Fruit fly (Drosophila melanogaster) whole organism, wandering third instar larva: ENCODE results near the gene Cox11.

ENCODE experiments used
- Abd-B ChIP-seq: fragments of >200 bp; optimal IDR thresholded peaks from 2 replicates; lab custom pipeline; 2017; ENCODE audit warnings: missing biosample characterization, missing genetic modification characterization
- CG32264 ChIP-seq: fragments of 200-800 bp; sonication (Bioruptor generic); optimal IDR thresholded peaks from 2 replicates; lab custom pipeline; 2016; ENCODE audit warnings: missing biosample characterization, missing genetic modification characterization
- CG9705 ChIP-seq: fragments of 200-800 bp; sonication (Bioruptor generic); optimal IDR thresholded peaks from 2 replicates; lab custom pipeline; 2018; ENCODE audit warnings: missing biosample characterization, mild to moderate bottlenecking, missing genetic modification characterization
- CrebA ChIP-seq: fragments of 200-800 bp; sonication (Bioruptor generic); optimal IDR thresholded peaks from 2 replicates; lab custom pipeline; 2016; ENCODE audit warnings: missing biosample characterization, mild to moderate bottlenecking, missing genetic modification characterization, borderline replicate concordance
- Dfd ChIP-seq: fragments of >200 bp; optimal IDR thresholded peaks from 2 replicates; lab custom pipeline; 2017; ENCODE audit warnings: missing biosample characterization, missing genetic modification characterization
- Dif ChIP-seq: fragments of 200-275, 200-300 bp; sonication (Bioruptor generic); optimal IDR thresholded peaks from 2 replicates; lab custom pipeline; 2018; ENCODE audit warnings: missing biosample characterization, missing genetic modification characterization; ENCODE audit not compliant: partially characterized antibody
- GATAd ChIP-seq: sonication (Bioruptor generic); optimal IDR thresholded peaks from 2 replicates; lab custom pipeline; 2016; ENCODE audit warnings: missing biosample characterization, missing genetic modification characterization
- HLH106 ChIP-seq: fragments of 200-800 bp; optimal IDR thresholded peaks from 3 replicates; lab custom pipeline; 2019; ENCODE audit warnings: missing biosample characterization, mild to moderate bottlenecking, missing genetic modification characterization, moderate library complexity
- Hnf4 ChIP-seq: fragments of 200-800 bp; sonication (Bioruptor generic); optimal IDR thresholded peaks from 2 replicates; lab custom pipeline; 2016; ENCODE audit warnings: missing biosample characterization, mild to moderate bottlenecking, missing genetic modification characterization
- Hr83 ChIP-seq: fragments of 200-300 bp; sonication (Bioruptor generic); optimal IDR thresholded peaks from 2 replicates; lab custom pipeline; 2016; ENCODE audit warnings: missing biosample characterization, mild to moderate bottlenecking, missing genetic modification characterization, moderate library complexity; ENCODE audit not compliant: poor library complexity, severe bottlenecking
- Jra ChIP-seq: sonication (Bioruptor generic); optimal IDR thresholded peaks from 2 replicates; lab custom pipeline; 2016; ENCODE audit warnings: missing biosample characterization, missing genetic modification characterization
- Myc ChIP-seq: fragments of >200 bp; optimal IDR thresholded peaks from 2 replicates; lab custom pipeline; 2017
- OdsH ChIP-seq: fragments of 200-800 bp; sonication (Bioruptor generic); optimal IDR thresholded peaks from 2 replicates; lab custom pipeline; 2016; ENCODE audit warnings: missing biosample characterization, mild to moderate bottlenecking, missing genetic modification characterization
- Rel ChIP-seq, 2 experiments: fragments of 200-800 bp; sonication (Bioruptor generic) in 1 of 2; optimal IDR thresholded peaks; 2 replicates in 1 of 2; 3 replicates in 1 of 2; lab custom pipeline; 2016 to 2019; ENCODE audit warnings: mild to moderate bottlenecking in 2 of 2, missing biosample characterization in 2 of 2, missing genetic modification characterization in 2 of 2, moderate library complexity in 1 of 2
- Sp1 ChIP-seq: fragments of 200-800 bp; sonication (Bioruptor generic); optimal IDR thresholded peaks from 3 replicates; lab custom pipeline; 2019; ENCODE audit warnings: missing biosample characterization, mild to moderate bottlenecking, missing genetic modification characterization, moderate library complexity
- Vsx2 ChIP-seq: fragments of 200-300, 225-300 bp; sonication (Bioruptor generic); optimal IDR thresholded peaks from 2 replicates; lab custom pipeline; 2018; ENCODE audit warnings: missing biosample characterization, missing genetic modification characterization; ENCODE audit not compliant: partially characterized antibody
- br ChIP-seq: fragments of 200-800 bp; sonication (Bioruptor generic); optimal IDR thresholded peaks from 2 replicates; lab custom pipeline; 2016; ENCODE audit warnings: missing biosample characterization, missing genetic modification characterization
- brk ChIP-seq: fragments of 200-800 bp; sonication (Bioruptor generic); optimal IDR thresholded peaks from 2 replicates; lab custom pipeline; 2016; ENCODE audit warnings: missing biosample characterization, mild to moderate bottlenecking, missing genetic modification characterization
- dl ChIP-seq, 2 experiments: fragments of 175-275, 200-275 bp in 1 of 2; fragments of 200-275 bp in 1 of 2; sonication (Bioruptor generic); optimal IDR thresholded peaks; lab custom pipeline; 2018; ENCODE audit warnings: mild to moderate bottlenecking in 2 of 2, missing biosample characterization in 2 of 2, missing genetic modification characterization in 2 of 2, moderate library complexity in 2 of 2; ENCODE audit not compliant: partially characterized antibody in 2 of 2, insufficient read depth in 1 of 2
- dmrt93B ChIP-seq: fragments of 200-800 bp; sonication (Bioruptor generic); optimal IDR thresholded peaks from 2 replicates; lab custom pipeline; 2018; ENCODE audit warnings: missing biosample characterization, mild to moderate bottlenecking, missing genetic modification characterization
- dsf ChIP-seq: sonication (Bioruptor generic); optimal IDR thresholded peaks from 2 replicates; lab custom pipeline; 2016; ENCODE audit warnings: missing biosample characterization, missing genetic modification characterization, borderline replicate concordance
- ey ChIP-seq: fragments of 200-800 bp; sonication (Bioruptor generic); optimal IDR thresholded peaks from 2 replicates; lab custom pipeline; 2016; ENCODE audit warnings: missing biosample characterization, missing genetic modification characterization
- foxo ChIP-seq, 2 experiments: fragments of 200-800 bp; sonication (Bioruptor generic); optimal IDR thresholded peaks; 2 replicates in 1 of 2; 3 replicates in 1 of 2; lab custom pipeline; 2016 to 2017; ENCODE audit warnings: missing biosample characterization in 2 of 2, missing genetic modification characterization in 2 of 2
- fru ChIP-seq: fragments of 200-800 bp; sonication (Bioruptor generic); optimal IDR thresholded peaks from 3 replicates; lab custom pipeline; 2016; ENCODE audit warnings: missing biosample characterization, mild to moderate bottlenecking, missing genetic modification characterization
- h ChIP-seq: fragments of 200-800 bp; sonication (Bioruptor generic); optimal IDR thresholded peaks from 3 replicates; lab custom pipeline; 2016; ENCODE audit warnings: missing biosample characterization, mild to moderate bottlenecking, missing genetic modification characterization
- jim ChIP-seq: fragments of 175-275, 200-325 bp; sonication (Bioruptor generic); optimal IDR thresholded peaks from 2 replicates; lab custom pipeline; 2016; ENCODE audit warnings: missing biosample characterization, mild to moderate bottlenecking, missing genetic modification characterization
- pan ChIP-seq: fragments of >200 bp; optimal IDR thresholded peaks from 2 replicates; lab custom pipeline; 2017
- psq ChIP-seq: fragments of 200-800 bp; sonication (Bioruptor generic); optimal IDR thresholded peaks from 3 replicates; lab custom pipeline; 2017; ENCODE audit warnings: missing biosample characterization, mild to moderate bottlenecking, missing genetic modification characterization, moderate library complexity
- rgr ChIP-seq: fragments of 200-800 bp; sonication (Bioruptor generic); optimal IDR thresholded peaks from 3 replicates; lab custom pipeline; 2016; ENCODE audit warnings: missing biosample characterization, mild to moderate bottlenecking, missing genetic modification characterization
- sv ChIP-seq: fragments of 200-800 bp; sonication (Bioruptor generic); optimal IDR thresholded peaks from 3 replicates; lab custom pipeline; 2016; ENCODE audit warnings: missing biosample characterization, missing genetic modification characterization
- tai ChIP-seq: sonication (Bioruptor generic); optimal IDR thresholded peaks from 2 replicates; lab custom pipeline; 2016; ENCODE audit warnings: missing biosample characterization, missing genetic modification characterization
- usp ChIP-seq: fragments of >200 bp; optimal IDR thresholded peaks from 2 replicates; lab custom pipeline; 2017; ENCODE audit warnings: missing biosample characterization, missing genetic modification characterization
- woc ChIP-seq: sonication (Bioruptor generic); optimal IDR thresholded peaks from 2 replicates; lab custom pipeline; 2016; ENCODE audit warnings: missing biosample characterization, mild to moderate bottlenecking, missing genetic modification characterization

Gene Cox11

DNA sequence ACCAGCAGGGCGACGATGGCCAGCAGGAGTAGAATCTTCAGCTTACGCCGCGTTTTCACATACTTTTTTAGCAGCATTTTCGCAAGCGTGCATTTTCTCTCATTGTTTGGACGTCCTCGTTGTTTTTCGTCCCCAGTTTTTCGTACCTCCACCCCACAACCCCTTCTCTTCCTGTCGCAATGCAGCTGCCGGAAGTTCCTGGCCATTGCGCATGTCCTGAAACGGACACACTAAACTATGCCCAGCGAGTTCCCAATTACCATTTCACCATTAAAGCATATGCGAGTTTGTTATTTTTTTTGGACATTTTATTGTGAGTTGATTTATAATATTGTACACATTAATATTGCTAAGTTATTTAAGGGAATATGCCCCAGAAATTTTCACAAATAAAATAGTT, 12.3 kb downstream of the Cox11 start, which contains the start of gene CG14015:
TSS of gene CG14015 (minus strand) at position 163 of the 400 bp plus-strand sequence.
- TF ChIP-seq GATAd (GFP tag; lab: Kevin White, UChicago), result no peak
- no peak for TF ChIP-seq dmrt93B (GFP tag; lab: Kevin White, UChicago)
- TF ChIP-seq brk (GFP tag; lab: Kevin White, UChicago), result no peak
- TF ChIP-seq Sp1 (GFP tag; lab: Kevin White, UChicago), result no peak
- TF ChIP-seq pan (lab: Kevin White, UChicago), result no peak
- TF ChIP-seq Abd-B, result no peak
- no peak for TF ChIP-seq Myc (lab: Kevin White, UChicago)
- TF ChIP-seq br, result no peak
- TF ChIP-seq sv (GFP tag; lab: Kevin White, UChicago), result no peak
- TF ChIP-seq Hnf4 (GFP tag; lab: Kevin White, UChicago), result no peak
- no peak for TF ChIP-seq Dfd (GFP tag; lab: Kevin White, UChicago)
- TF ChIP-seq CG32264 (GFP tag; lab: Kevin White, UChicago), result no peak
- TF ChIP-seq Jra (GFP tag; lab: Kevin White, UChicago), result no peak
- no peak for TF ChIP-seq jim (GFP tag; lab: Kevin White, UChicago)
- TF ChIP-seq tai (GFP tag; lab: Kevin White, UChicago), result no peak
- TF ChIP-seq CrebA, result no peak

DNA sequence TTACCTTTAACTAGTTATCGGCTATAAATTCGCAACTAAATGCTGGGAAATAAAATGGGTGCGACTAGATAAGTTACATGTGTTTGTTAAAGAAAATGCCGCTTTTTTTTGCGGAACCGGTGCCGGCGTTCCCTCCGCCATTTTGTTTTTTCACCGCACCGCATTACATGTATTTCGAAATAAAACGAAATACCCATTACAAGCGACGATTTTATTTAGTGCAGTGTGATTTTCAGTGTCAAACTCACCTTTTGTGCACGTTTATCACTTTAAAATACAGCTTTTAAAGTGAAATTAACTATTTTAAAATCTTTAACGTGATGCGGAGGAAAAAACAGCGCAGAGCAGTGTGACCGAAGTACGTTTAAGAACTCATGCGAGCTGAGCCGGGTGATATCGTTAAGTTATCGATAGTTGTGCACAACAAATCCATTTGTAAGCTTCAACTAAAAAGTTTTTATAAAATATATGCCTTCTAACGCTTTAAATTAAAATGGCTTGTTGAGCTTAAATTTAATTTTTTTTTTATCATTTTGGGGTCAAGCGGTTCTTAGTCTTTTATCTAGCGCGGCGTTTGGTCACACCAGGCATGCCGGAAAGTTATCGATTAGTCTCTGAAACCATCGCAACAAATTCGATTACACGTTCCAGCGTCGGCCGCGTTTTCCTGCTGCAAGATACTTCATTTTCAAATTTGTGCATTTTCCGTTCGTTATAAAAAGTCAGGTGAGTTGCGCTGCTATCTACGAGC, 15.4 kb downstream of the Cox11 start, which contains the start of the genes Hel25E and Lam:
TSS of gene Hel25E (minus strand) at position 380 of the 751 bp plus-strand sequence.
TSS of gene Lam (plus strand) at position 546 of the 751 bp plus-strand sequence.
- no peak for TF ChIP-seq Hr83 (GFP tag; lab: Kevin White, UChicago)
- TF ChIP-seq CG9705 (GFP tag; lab: Kevin White, UChicago), result no peak
- no peak for TF ChIP-seq OdsH (GFP tag; lab: Kevin White, UChicago)
- no peak for TF ChIP-seq fru (GFP tag; lab: Kevin White, UChicago)
- no peak for TF ChIP-seq woc (GFP tag; lab: Kevin White, UChicago)
- TF ChIP-seq usp (GFP tag; lab: Kevin White, UChicago), result no peak

DNA sequence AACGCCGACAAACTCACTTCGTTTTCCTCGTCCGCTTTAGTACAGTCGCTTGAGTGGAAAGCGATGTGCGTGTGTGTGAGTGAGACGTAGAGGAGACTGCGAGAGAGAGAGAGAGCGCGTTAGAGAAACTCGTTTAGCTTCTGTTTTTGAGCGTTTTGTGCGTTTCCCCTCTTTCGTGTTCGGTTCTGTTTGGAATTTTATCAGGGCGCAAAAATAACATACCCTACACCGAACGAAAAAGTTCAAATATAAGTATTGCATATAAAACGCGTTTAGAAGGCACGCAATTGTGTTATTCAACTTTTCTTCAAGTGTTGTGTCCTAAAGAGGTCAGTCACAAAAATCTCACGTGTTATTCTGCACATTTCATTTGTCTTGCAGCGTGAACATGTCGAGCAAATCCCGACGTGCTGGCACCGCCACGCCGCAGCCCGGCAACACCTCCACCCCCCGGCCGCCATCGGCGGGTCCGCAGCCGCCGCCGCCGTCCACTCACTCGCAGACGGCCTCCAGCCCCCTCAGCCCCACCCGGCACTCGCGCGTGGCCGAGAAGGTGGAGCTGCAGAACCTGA, 16.3 kb downstream of the Cox11 start:
- TF ChIP-seq Dif (peak; percentile 81), Hr83 (GFP tag; lab: Kevin White, UChicago) (peak; percentile 43), Sp1 (GFP tag; lab: Kevin White, UChicago) (peak; percentile 19), ey (GFP tag; lab: Kevin White, UChicago) (peak; percentile 40), Dfd (GFP tag; lab: Kevin White, UChicago) (peak; percentile 98), OdsH (GFP tag; lab: Kevin White, UChicago) (peak; percentile 45), h (GFP tag; lab: Kevin White, UChicago) (peak; percentile 56), HLH106 (tag; lab: Kevin White, UChicago) (peak; percentile 37), dmrt93B (GFP tag; lab: Kevin White, UChicago) (no peak), rgr (GFP tag; lab: Kevin White, UChicago) (peak; percentile 57), Rel (GFP tag; optimal IDR thresholded peaks at IDR 0.05; lab: Kevin White, UChicago) (no peak), Rel (tag; optimal IDR thresholded peaks at IDR 0.05; lab: Kevin White, UChicago) (peak; percentile 3), foxo (GFP tag; optimal IDR thresholded peaks at IDR 0.05; lab: Kevin White, UChicago) (peak; percentile 14 to 68), dl (GFP tag; optimal IDR thresholded peaks at IDR 0.05; lab: Kevin White, UChicago; ENCODE audit: insufficient read depth in 1 of 2, partially characterized antibody in 2 of 2) (peak in 1 of 2 experiments; percentile 0), dsf (GFP tag; lab: Kevin White, UChicago) (no peak), Jra (GFP tag; lab: Kevin White, UChicago) (no peak), br (peak; percentile 7), Vsx2 (GFP tag; lab: Kevin White, UChicago) (no peak), Myc (lab: Kevin White, UChicago) (peak; percentile 4), Abd-B (no peak), psq (GFP tag; lab: Kevin White, UChicago) (peak; percentile 77)
